Fruit fly (Drosophila melanogaster) whole organism, embryonic: ENCODE results near the gene slmo.

Experiments used
- ATbp ChIP-seq: fragments of 200-800 bp; sonication (Bioruptor generic); optimal IDR thresholded peaks from 2 replicates; lab custom pipeline; 2017; ENCODE audit warnings: missing biosample characterization, mild to moderate bottlenecking, missing genetic modification characterization, missing genetic modification reagents
- Antp ChIP-seq: fragments of 200-800 bp; sonication (Bioruptor generic); optimal IDR thresholded peaks from 3 replicates; lab custom pipeline; 2016; ENCODE audit warnings: missing biosample characterization, missing genetic modification characterization
- CG11695 ChIP-seq: fragments of 200-800 bp; sonication (Bioruptor generic); IDR thresholded peaks from 3 replicates; pipeline ENCODE4 v1.3.6; 2022; ENCODE audit warnings: missing biosample characterization, missing genetic modification characterization
- CG12219 ChIP-seq: fragments of 200-800 bp; sonication (Bioruptor generic); optimal IDR thresholded peaks from 3 replicates; lab custom pipeline; 2018; ENCODE audit warnings: missing biosample characterization, mild to moderate bottlenecking, missing genetic modification characterization
- CG12299 ChIP-seq: fragments of 200-800 bp; sonication (Bioruptor generic); optimal IDR thresholded peaks from 2 replicates; lab custom pipeline; 2018; ENCODE audit warnings: missing biosample characterization, mild to moderate bottlenecking, missing genetic modification characterization
- CG12659 ChIP-seq: fragments of 200-800 bp; sonication (Bioruptor generic); optimal IDR thresholded peaks from 3 replicates; lab custom pipeline; 2017; ENCODE audit warnings: mild to moderate bottlenecking, missing biosample characterization, missing genetic modification reagents, missing genetic modification characterization
- CG13296 ChIP-seq: fragments of 200-800 bp; sonication (Bioruptor generic); optimal IDR thresholded peaks from 3 replicates; lab custom pipeline; 2018; ENCODE audit warnings: missing biosample characterization, mild to moderate bottlenecking, missing genetic modification characterization
- CG14710 ChIP-seq: fragments of 200-800 bp; sonication (Bioruptor generic); optimal IDR thresholded peaks from 3 replicates; lab custom pipeline; 2019; ENCODE audit warnings: missing biosample characterization, mild to moderate bottlenecking, missing genetic modification characterization, moderate library complexity
- CG14860 ChIP-seq: fragments of 200-800 bp; sonication (Bioruptor generic); IDR thresholded peaks from 3 replicates; pipeline ENCODE4 v1.3.6; 2022; ENCODE audit warnings: missing biosample characterization, missing genetic modification characterization; ENCODE audit not compliant: partially characterized antibody
- CG14965 ChIP-seq: fragments of 200-800 bp; sonication (Bioruptor generic); optimal IDR thresholded peaks from 2 replicates; lab custom pipeline; 2016; ENCODE audit warnings: missing biosample characterization, missing genetic modification characterization, borderline replicate concordance
- CG17186 ChIP-seq: fragments of 200-800 bp; sonication (Bioruptor generic); optimal IDR thresholded peaks from 3 replicates; lab custom pipeline; 2017; ENCODE audit warnings: missing biosample characterization, missing genetic modification reagents, missing genetic modification characterization
- CG17359 ChIP-seq: fragments of 200-800 bp; sonication (Bioruptor generic); optimal IDR thresholded peaks from 3 replicates; lab custom pipeline; 2018; ENCODE audit warnings: missing biosample characterization, mild to moderate bottlenecking, missing genetic modification characterization, moderate library complexity
- CG31441 ChIP-seq: fragments of 200-800 bp; sonication (Bioruptor generic); IDR thresholded peaks from 2 replicates; pipeline ENCODE4 v1.3.6; 2022; ENCODE audit warnings: missing biosample characterization, missing genetic modification characterization
- CG6813 ChIP-seq: fragments of 200-800 bp; sonication (Bioruptor generic); optimal IDR thresholded peaks from 2 replicates; lab custom pipeline; 2017; ENCODE audit warnings: missing biosample characterization, missing genetic modification characterization, mild to moderate bottlenecking, moderate library complexity, missing genetic modification reagents
- CoRest ChIP-seq: fragments of 200-800 bp; sonication (Bioruptor generic); optimal IDR thresholded peaks from 3 replicates; lab custom pipeline; 2018; ENCODE audit warnings: missing biosample characterization, mild to moderate bottlenecking, missing genetic modification characterization, moderate library complexity
- D19A ChIP-seq: fragments of 200-800 bp; optimal IDR thresholded peaks from 3 replicates; lab custom pipeline; 2019; ENCODE audit warnings: missing biosample characterization, mild to moderate bottlenecking, missing genetic modification characterization, moderate library complexity
- Dfd ChIP-seq, 2 experiments: fragments of >200 bp; optimal IDR thresholded peaks; 2 replicates each; lab custom pipeline; 2017; ENCODE audit warnings: missing biosample characterization in 2 of 2, missing genetic modification characterization in 2 of 2
- Dref ChIP-seq: fragments of 200-800 bp; sonication (Bioruptor generic); IDR thresholded peaks from 2 replicates; pipeline ENCODE4 v1.3.6; 2022; ENCODE audit warnings: missing biosample characterization, missing genetic modification characterization
- Ets97D ChIP-seq: fragments of 200-800 bp; sonication (Bioruptor generic); optimal IDR thresholded peaks from 3 replicates; lab custom pipeline; 2016; ENCODE audit warnings: missing biosample characterization, missing genetic modification characterization
- Gug ChIP-seq: fragments of 200-800 bp; sonication (Bioruptor generic); IDR thresholded peaks from 4 replicates; pipeline ENCODE4 v1.3.6; 2022; ENCODE audit warnings: missing biosample characterization, missing genetic modification characterization
- HHEX ChIP-seq: fragments of 200-800 bp; sonication (Bioruptor generic); optimal IDR thresholded peaks from 3 replicates; lab custom pipeline; 2017; ENCODE audit warnings: missing biosample characterization, mild to moderate bottlenecking, missing genetic modification characterization, missing genetic modification reagents
- Hey ChIP-seq: fragments of 200-800 bp; sonication (Bioruptor generic); optimal IDR thresholded peaks from 3 replicates; lab custom pipeline; 2018; ENCODE audit warnings: missing biosample characterization, mild to moderate bottlenecking, missing genetic modification characterization
- MBD-R2 ChIP-seq: fragments of 200-800 bp; sonication (Bioruptor generic); IDR thresholded peaks from 2 replicates; pipeline ENCODE4 v1.3.6; 2022; ENCODE audit warnings: missing biosample characterization, missing genetic modification characterization
- MESR4 ChIP-seq: fragments of 200-800 bp; sonication (Bioruptor generic); optimal IDR thresholded peaks from 2 replicates; lab custom pipeline; 2018; ENCODE audit warnings: missing biosample characterization, mild to moderate bottlenecking, missing genetic modification characterization, moderate library complexity
- Max ChIP-seq: fragments of 200-800 bp; sonication (Bioruptor generic); optimal IDR thresholded peaks from 2 replicates; lab custom pipeline; 2016; ENCODE audit warnings: missing biosample characterization, mild to moderate bottlenecking, missing genetic modification characterization
- Med ChIP-seq: fragments of 200-800 bp; sonication (Bioruptor generic); peaks from one replicate; lab custom pipeline; 2016; ENCODE audit warnings: missing biosample characterization, missing genetic modification characterization, mild to moderate bottlenecking, inconsistent platforms, moderate library complexity
- Mrtf ChIP-seq: fragments of 200-800 bp; sonication (Bioruptor generic); IDR thresholded peaks from 3 replicates; pipeline ENCODE4 v1.3.6; 2022; ENCODE audit warnings: missing biosample characterization, missing genetic modification characterization
- Optix ChIP-seq: fragments of 200-800 bp; sonication (Bioruptor generic); IDR thresholded peaks from 3 replicates; pipeline ENCODE4 v1.3.6; 2022; ENCODE audit warnings: missing biosample characterization, missing genetic modification characterization
- Poxn ChIP-seq: fragments of 200-800 bp; sonication (Bioruptor generic); IDR thresholded peaks from 2 replicates; pipeline ENCODE4 v1.3.6; 2022; ENCODE audit warnings: missing biosample characterization, missing genetic modification characterization
- Taf1 ChIP-seq: fragments of 200-800 bp; sonication (Bioruptor generic); IDR thresholded peaks from 2 replicates; pipeline ENCODE4 v1.3.6; 2022; ENCODE audit warnings: missing biosample characterization, missing genetic modification characterization
- Xrp1 ChIP-seq: fragments of 200-800 bp; sonication (Bioruptor generic); IDR thresholded peaks from 2 replicates; pipeline ENCODE4 v1.3.6; 2022; ENCODE audit warnings: missing biosample characterization, missing genetic modification characterization
- amos ChIP-seq: fragments of 200-800 bp; sonication (Bioruptor generic); IDR thresholded peaks from 2 replicates; pipeline ENCODE4 v1.3.6; 2022; ENCODE audit warnings: missing biosample characterization, missing genetic modification characterization; ENCODE audit not compliant: partially characterized antibody
- ase ChIP-seq: fragments of 200-800 bp; sonication (Bioruptor generic); IDR thresholded peaks from 3 replicates; pipeline ENCODE4 v1.3.6; 2022; ENCODE audit warnings: missing biosample characterization, missing genetic modification characterization
- bab2 ChIP-seq: fragments of 200-800 bp; sonication (Bioruptor generic); optimal IDR thresholded peaks from 2 replicates; lab custom pipeline; 2016; ENCODE audit warnings: missing biosample characterization, missing genetic modification characterization
- chinmo ChIP-seq: fragments of 200-800 bp; sonication (Bioruptor generic); IDR thresholded peaks from 4 replicates; pipeline ENCODE4 v1.3.6; 2022; ENCODE audit warnings: missing biosample characterization, missing genetic modification characterization; ENCODE audit not compliant: partially characterized antibody
- da ChIP-seq: fragments of 200-800 bp; sonication (Bioruptor generic); optimal IDR thresholded peaks from 2 replicates; lab custom pipeline; 2016; ENCODE audit warnings: missing biosample characterization, missing genetic modification characterization
- dati ChIP-seq: fragments of 200-800 bp; sonication (Bioruptor generic); IDR thresholded peaks from 2 replicates; pipeline ENCODE4 v1.3.6; 2022; ENCODE audit warnings: missing biosample characterization, missing genetic modification characterization
- ems ChIP-seq: fragments of 200-800 bp; sonication (Bioruptor generic); optimal IDR thresholded peaks from 3 replicates; lab custom pipeline; 2016; ENCODE audit warnings: missing biosample characterization, missing genetic modification characterization
- en ChIP-seq: fragments of 200-800 bp; sonication (Bioruptor generic); optimal IDR thresholded peaks from 2 replicates; lab custom pipeline; 2016; ENCODE audit warnings: missing biosample characterization, missing genetic modification characterization
- ftz-f1 ChIP-seq: fragments of 200-800 bp; sonication (Bioruptor generic); optimal IDR thresholded peaks from 2 replicates; lab custom pipeline; 2016; ENCODE audit warnings: missing biosample characterization, missing genetic modification characterization
- hb ChIP-seq: fragments of 200-800 bp; sonication (Bioruptor generic); IDR thresholded peaks from 3 replicates; pipeline ENCODE4 v1.3.6; 2022; ENCODE audit warnings: missing biosample characterization, missing genetic modification characterization; ENCODE audit not compliant: partially characterized antibody
- jumu ChIP-seq: fragments of 200-800 bp; sonication (Bioruptor generic); optimal IDR thresholded peaks from 3 replicates; lab custom pipeline; 2016; ENCODE audit warnings: missing biosample characterization, missing genetic modification characterization
- knrl ChIP-seq: fragments of 200-800 bp; sonication (Bioruptor generic); IDR thresholded peaks from 3 replicates; pipeline ENCODE4 v1.3.6; 2022; ENCODE audit warnings: missing biosample characterization, missing genetic modification characterization; ENCODE audit not compliant: partially characterized antibody
- mld ChIP-seq: fragments of 200-800 bp; sonication (Bioruptor generic); IDR thresholded peaks from 3 replicates; pipeline ENCODE4 v1.3.6; 2022; ENCODE audit warnings: missing biosample characterization, missing genetic modification characterization; ENCODE audit not compliant: partially characterized antibody
- nau ChIP-seq: fragments of 200-800 bp; sonication (Bioruptor generic); optimal IDR thresholded peaks from 3 replicates; lab custom pipeline; 2017; ENCODE audit warnings: missing biosample characterization, mild to moderate bottlenecking, missing genetic modification characterization, missing genetic modification reagents
- phol ChIP-seq: fragments of 200-800 bp; sonication (Bioruptor generic); optimal IDR thresholded peaks from 3 replicates; lab custom pipeline; 2018; ENCODE audit warnings: missing biosample characterization, mild to moderate bottlenecking, missing genetic modification characterization, moderate library complexity
- pnt ChIP-seq: fragments of 200-800 bp; sonication (Bioruptor generic); optimal IDR thresholded peaks from 3 replicates; lab custom pipeline; 2016; ENCODE audit warnings: missing biosample characterization, missing genetic modification characterization
- stwl ChIP-seq: fragments of 200-800 bp; sonication (Bioruptor generic); optimal IDR thresholded peaks from 3 replicates; lab custom pipeline; 2018; ENCODE audit warnings: missing biosample characterization, mild to moderate bottlenecking, missing genetic modification characterization, moderate library complexity
- trem ChIP-seq: fragments of 200-800 bp; optimal IDR thresholded peaks from 3 replicates; lab custom pipeline; 2019; ENCODE audit warnings: missing biosample characterization, mild to moderate bottlenecking, missing genetic modification characterization, moderate library complexity
- zfh2 ChIP-seq: fragments of 200-800 bp; sonication (Bioruptor generic); optimal IDR thresholded peaks from 2 replicates; lab custom pipeline; 2016; ENCODE audit warnings: missing biosample characterization, missing genetic modification characterization

slmo gene

dm6 chr2L:6024345-6024907, 24.1 kb downstream of the slmo start, which contains the start of gene CG9107 (continued):
- TF ChIP-seq ase (GFP tag; lab: Robert Waterston, UW): no peak
- TF ChIP-seq jumu: no peak
- TF ChIP-seq CG12659 (GFP tag; lab: Kevin White, UChicago): peak; percentile 10
- TF ChIP-seq MESR4 (GFP tag; lab: Kevin White, UChicago): peak; percentile 39
- TF ChIP-seq Hey: no peak
- TF ChIP-seq Xrp1: 0 out of 2 replicates have a peak, but pooled peaks have one; percentile 31
- TF ChIP-seq CG14965 (GFP tag; lab: Kevin White, UChicago): no peak
- TF ChIP-seq CG11695: no peak
- TF ChIP-seq hb: no peak
- no peak for TF ChIP-seq ems
- TF ChIP-seq CoRest (tag; lab: Kevin White, UChicago): no peak
- peak; percentile 44 for TF ChIP-seq Med (GFP tag; lab: Kevin White, UChicago)
- peak; percentile 63 for TF ChIP-seq phol (tag; lab: Kevin White, UChicago)
- no peak for TF ChIP-seq ftz-f1 (GFP tag; lab: Kevin White, UChicago)
- no peak for TF ChIP-seq dati (GFP tag; lab: Robert Waterston, UW)
- TF ChIP-seq Mrtf (GFP tag; lab: Robert Waterston, UW): no peak
- no peak for TF ChIP-seq Antp (GFP tag; lab: Kevin White, UChicago)
- TF ChIP-seq Ets97D: peak; percentile 12
- peak; percentile 3 for TF ChIP-seq CG17359 (tag; lab: Kevin White, UChicago)
- 0 out of 3 replicates have a peak, but pooled peaks have one; percentile 11 for TF ChIP-seq CG14860
- TF ChIP-seq MBD-R2 (GFP tag; lab: Robert Waterston, UW): peak; percentile 68; the same call in 1 of the 2 replicates
- TF ChIP-seq chinmo (GFP tag; lab: Robert Waterston, UW): no peak
- TF ChIP-seq CG31441 (GFP tag; lab: Robert Waterston, UW): 0 out of 2 replicates have a peak, but pooled peaks have one; percentile 11
- TF ChIP-seq CG12299: no peak
- peak; percentile 58 for TF ChIP-seq CG17186 (GFP tag; lab: Kevin White, UChicago)
- no peak for TF ChIP-seq zfh2 (GFP tag; lab: Kevin White, UChicago)
- no peak for TF ChIP-seq CG12219
- peak; percentile 81 for TF ChIP-seq stwl (tag; lab: Kevin White, UChicago)
- TF ChIP-seq HHEX (GFP tag; lab: Kevin White, UChicago): no peak
- peak; percentile 90 for TF ChIP-seq trem (tag; lab: Kevin White, UChicago)
- no peak for TF ChIP-seq Dfd (GFP tag; optimal IDR thresholded peaks at IDR 0.05; lab: Kevin White, UChicago)
- no peak for TF ChIP-seq en (GFP tag; lab: Kevin White, UChicago)
- no peak for TF ChIP-seq Poxn
- TF ChIP-seq CG14710 (tag; lab: Kevin White, UChicago): peak; percentile 64
- TF ChIP-seq CG6813 (GFP tag; lab: Kevin White, UChicago): no peak
- TF ChIP-seq knrl (GFP tag; lab: Robert Waterston, UW): peak; percentile 43; the same call in 1 of the 3 replicates
- TF ChIP-seq Gug (GFP tag; lab: Robert Waterston, UW): no peak
- no peak for TF ChIP-seq Taf1
- TF ChIP-seq Optix: no peak
- TF ChIP-seq ATbp: no peak
- TF ChIP-seq pnt (GFP tag; lab: Kevin White, UChicago): no peak
- no peak for TF ChIP-seq Dref (GFP tag; lab: Robert Waterston, UW)
- no peak for TF ChIP-seq CG13296 (GFP tag; lab: Kevin White, UChicago)
- TF ChIP-seq Max: peak; percentile 47
- peak; percentile 18; the same call in 1 of the 2 replicates for TF ChIP-seq amos
- TF ChIP-seq nau (GFP tag; lab: Kevin White, UChicago): no peak
- no peak for TF ChIP-seq bab2 (GFP tag; lab: Kevin White, UChicago)
- no peak for TF ChIP-seq da
- peak; percentile 36 for TF ChIP-seq D19A (tag; lab: Kevin White, UChicago)
- no peak for TF ChIP-seq mld (GFP tag; lab: Robert Waterston, UW)
